Worm (Caenorhabditis elegans) whole organism, L2 larva: ENCODE measurements around the gene kap-1.

Experiments used
- nhr-237 ChIP-seq: fragments of 150-350 bp; optimal IDR thresholded peaks from 2 replicates; lab custom pipeline; 2014; ENCODE audit warnings: missing biosample characterization, missing genetic modification characterization
- snpc-4 ChIP-seq: fragments of 150-350 bp; optimal IDR thresholded peaks from 2 replicates; lab custom pipeline; 2014; ENCODE audit warnings: missing biosample characterization, missing genetic modification characterization
- unc-39 ChIP-seq: fragments of 150-350 bp; optimal IDR thresholded peaks from 2 replicates; lab custom pipeline; 2014; ENCODE audit warnings: missing biosample characterization, missing genetic modification characterization
- unc-55 ChIP-seq: fragments of 150-350 bp; sonication (generic microtip); optimal IDR thresholded peaks from 3 replicates; lab custom pipeline; 2014; ENCODE audit warnings: missing biosample characterization, missing genetic modification reagents, missing genetic modification characterization
- unc-62 ChIP-seq: fragments of 150-350 bp; optimal IDR thresholded peaks from 2 replicates; lab custom pipeline; 2014; ENCODE audit warnings: missing biosample characterization, missing genetic modification reagents, missing genetic modification characterization
- zag-1 ChIP-seq: fragments of 150-350 bp; optimal IDR thresholded peaks from 2 replicates; lab custom pipeline; 2014; ENCODE audit warnings: missing biosample characterization, missing genetic modification characterization

DNA sequence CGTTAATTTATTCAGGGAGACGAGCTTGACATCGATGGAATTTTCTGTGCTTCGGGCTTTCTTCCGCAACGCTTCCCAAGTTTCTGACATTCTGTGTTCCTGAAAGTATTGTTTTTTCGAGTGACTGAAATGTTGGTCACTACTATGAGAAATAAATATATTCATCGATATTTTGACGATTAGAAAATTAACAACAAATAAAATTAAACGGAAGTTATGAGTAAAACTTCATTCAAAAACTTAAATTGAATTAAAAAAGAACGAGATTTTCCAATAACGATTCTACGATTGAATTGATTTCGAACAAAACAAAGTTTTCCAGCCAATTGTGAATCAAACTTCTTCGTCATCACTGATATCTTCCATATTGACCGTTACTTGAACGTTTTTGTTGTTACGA, 10.4 kb downstream of the kap-1 start, which contains the start of gene gos-28:
- TF ChIP-seq unc-39: no peak
- TF ChIP-seq unc-62 (GFP tag; lab: Kevin White, UChicago): no peak
- no peak for TF ChIP-seq snpc-4 (tag; lab: Kevin White, UChicago)
- TF ChIP-seq zag-1 (tag; lab: Kevin White, UChicago): no peak
- TF ChIP-seq unc-55 (GFP tag; lab: Kevin White, UChicago): no peak
- TF ChIP-seq nhr-237 (tag; lab: Kevin White, UChicago): no peak
